Worm (Caenorhabditis elegans): ENCODE results near the gene gmap-1.

- TF ChIP-seq snpc-4 (tag; optimal IDR thresholded peaks at IDR 0.05) (no peak), lin-13 (tag; optimal IDR thresholded peaks at IDR 0.05) (no peak), nhr-76 (tag; optimal IDR thresholded peaks at IDR 0.05) (no peak), hlh-1 (tag; optimal IDR thresholded peaks at IDR 0.05) (no peak), ceh-39 (tag; optimal IDR thresholded peaks at IDR 0.05) (no peak), unc-62 (GFP tag; optimal IDR thresholded peaks at IDR 0.05) (no peak), elt-3 (tag; optimal IDR thresholded peaks at IDR 0.05) (no peak), mab-5 (tag; optimal IDR thresholded peaks at IDR 0.05) (no peak), nhr-28 (tag; optimal IDR thresholded peaks at IDR 0.05) (no peak), lsy-2 (tag; optimal IDR thresholded peaks at IDR 0.05) (no peak), mep-1 (tag; optimal IDR thresholded peaks at IDR 0.05) (no peak), nhr-237 (tag; optimal IDR thresholded peaks at IDR 0.05) (no peak), ztf-11 (tag; optimal IDR thresholded peaks at IDR 0.05) (no peak)
These were observed 30.4 kb upstream of the gmap-1 start, which contains the start of gene frpr-2 for ce11 chrX:12965163-12965562.
